Worm (Caenorhabditis elegans) whole organism, young adult: ENCODE results near the gene H04D03.4.

Experiments used
- B0261.1 ChIP-seq: sonication (generic microtip); optimal IDR thresholded peaks from 2 replicates; lab custom pipeline; 2016; ENCODE audit warnings: mild to moderate bottlenecking, missing genetic modification characterization, moderate library complexity, missing compliant biosample characterization
- F10E7.11 ChIP-seq: sonication (generic microtip); optimal IDR thresholded peaks from 2 replicates; lab custom pipeline; 2017; ENCODE audit warnings: mild to moderate bottlenecking, missing genetic modification characterization, moderate library complexity, missing compliant biosample characterization
- F33H1.4 ChIP-seq: fragments of 200-800 bp; sonication (Bioruptor generic); IDR thresholded peaks from 2 replicates; pipeline ENCODE4 v1.3.6; 2022; ENCODE audit warnings: missing genetic modification reagents, missing genetic modification characterization, missing compliant biosample characterization
- F37B4.10 ChIP-seq: fragments of 200-800 bp; sonication (Bioruptor generic); IDR thresholded peaks from 2 replicates; pipeline ENCODE4 v1.3.6; 2022; ENCODE audit warnings: missing genetic modification characterization, missing compliant biosample characterization
- F52B5.7 ChIP-seq: sonication (generic microtip); optimal IDR thresholded peaks from 2 replicates; lab custom pipeline; 2016; ENCODE audit warnings: mild to moderate bottlenecking, missing genetic modification characterization, missing compliant biosample characterization
- T26A5.8 ChIP-seq: sonication (generic microtip); optimal IDR thresholded peaks from 2 replicates; lab custom pipeline; 2016; ENCODE audit warnings: missing genetic modification characterization, missing compliant biosample characterization
- Y53G8AR.9 ChIP-seq: fragments of 200-800 bp; sonication (Bioruptor generic); conservative IDR thresholded peaks from 2 replicates; pipeline ENCODE4 v1.3.6; 2022; ENCODE audit warnings: missing genetic modification reagents, missing genetic modification characterization, missing compliant biosample characterization
- Y56A3A.18 ChIP-seq: fragments of 200-800 bp; sonication (Bioruptor generic); IDR thresholded peaks from 2 replicates; pipeline ENCODE4 v1.3.6; 2022; ENCODE audit warnings: missing genetic modification reagents, missing genetic modification characterization, missing compliant biosample characterization
- Y67H2A.10 ChIP-seq: fragments of 200-800 bp; sonication (Bioruptor generic); conservative IDR thresholded peaks from 2 replicates; pipeline ENCODE4 v1.3.6; 2022; ENCODE audit warnings: missing genetic modification reagents, missing genetic modification characterization, missing compliant biosample characterization
- Y95B8A.8 ChIP-seq: fragments of 200-800 bp; sonication (Bioruptor generic); IDR thresholded peaks from 2 replicates; pipeline ENCODE4 v1.3.6; 2022; ENCODE audit warnings: missing genetic modification reagents, missing genetic modification characterization, missing compliant biosample characterization
- ama-1 ChIP-seq, 3 experiments: fragments of 150-350 bp in 1 of 3; sonication (generic microtip) in 2 of 3; optimal IDR thresholded peaks; 2 replicates each; lab custom pipeline; 2014 to 2018; ENCODE audit warnings: missing biosample characterization in 2 of 3, missing genetic modification characterization in 2 of 3, missing genetic modification reagents in 2 of 3
- aptf-2 ChIP-seq: fragments of 200-800 bp; sonication (Bioruptor generic); conservative IDR thresholded peaks from 2 replicates; pipeline ENCODE4 v1.3.6; 2022; ENCODE audit warnings: missing genetic modification reagents, missing genetic modification characterization, missing compliant biosample characterization
- athp-1 ChIP-seq: sonication (generic microtip); optimal IDR thresholded peaks from 2 replicates; lab custom pipeline; 2017; ENCODE audit warnings: mild to moderate bottlenecking, missing genetic modification characterization, missing compliant biosample characterization
- attf-5 ChIP-seq: fragments of 200-800 bp; sonication (Bioruptor generic); optimal IDR thresholded peaks from 2 replicates; lab custom pipeline; 2018; ENCODE audit warnings: mild to moderate bottlenecking, missing genetic modification characterization, missing compliant biosample characterization
- attf-6 ChIP-seq: fragments of 200-800 bp; sonication (Bioruptor generic); IDR thresholded peaks from 2 replicates; pipeline ENCODE4 v1.3.6; 2022; ENCODE audit warnings: missing genetic modification reagents, missing genetic modification characterization, missing compliant biosample characterization
- bed-1 ChIP-seq: fragments of 200-800 bp; sonication (Bioruptor generic); IDR thresholded peaks from 2 replicates; pipeline ENCODE4 v1.3.6; 2022; ENCODE audit warnings: missing genetic modification reagents, missing genetic modification characterization, missing compliant biosample characterization
- cebp-1 ChIP-seq, 2 experiments: fragments of 200-800 bp in 1 of 2; sonication (Bioruptor generic) in 1 of 2; sonication (generic microtip) in 1 of 2; IDR thresholded peaks in 1 of 2; optimal IDR thresholded peaks in 1 of 2; 2 replicates each; pipeline versions ENCODE4 v1.3.6 to Lab custom; 2017 to 2022; ENCODE audit warnings: missing compliant biosample characterization in 2 of 2, missing genetic modification characterization in 2 of 2, mild to moderate bottlenecking in 1 of 2, missing genetic modification reagents in 1 of 2, moderate library complexity in 1 of 2
- ceh-40 ChIP-seq: fragments of 200-800 bp; sonication (Bioruptor generic); IDR thresholded peaks from 2 replicates; pipeline ENCODE4 v1.3.6; 2022; ENCODE audit warnings: missing genetic modification characterization, missing compliant biosample characterization
- chd-7 ChIP-seq: sonication (generic microtip); optimal IDR thresholded peaks from 2 replicates; lab custom pipeline; 2016; ENCODE audit warnings: mild to moderate bottlenecking, missing genetic modification characterization, moderate library complexity, missing compliant biosample characterization
- die-1 ChIP-seq: sonication (generic microtip); optimal IDR thresholded peaks from 2 replicates; lab custom pipeline; 2016; ENCODE audit warnings: missing genotype, mild to moderate bottlenecking, missing genetic modification characterization, missing compliant biosample characterization
- dox-1 ChIP-seq: fragments of 200-800 bp; sonication (Bioruptor generic); IDR thresholded peaks from 2 replicates; pipeline ENCODE4 v1.3.6; 2022; ENCODE audit warnings: missing genetic modification reagents, missing genetic modification characterization, missing compliant biosample characterization
- efl-1 ChIP-seq: fragments of 150-350 bp; optimal IDR thresholded peaks from 2 replicates; lab custom pipeline; 2014; ENCODE audit warnings: missing biosample characterization, missing genetic modification reagents, missing genetic modification characterization
- egl-44 ChIP-seq: fragments of 200-800 bp; sonication (Bioruptor generic); IDR thresholded peaks from 2 replicates; pipeline ENCODE4 v1.3.6; 2022; ENCODE audit warnings: missing genetic modification reagents, missing genetic modification characterization, missing compliant biosample characterization
- gei-17 ChIP-seq: fragments of 200-800 bp; sonication (Bioruptor generic); optimal IDR thresholded peaks from 2 replicates; lab custom pipeline; 2018; ENCODE audit warnings: mild to moderate bottlenecking, missing genetic modification characterization, missing compliant biosample characterization
- hlh-12 ChIP-seq: sonication (generic microtip); optimal IDR thresholded peaks from 2 replicates; lab custom pipeline; 2016; ENCODE audit warnings: missing genetic modification characterization, missing compliant biosample characterization
- hlh-26 ChIP-seq: fragments of 200-800 bp; sonication (Bioruptor generic); conservative IDR thresholded peaks from 2 replicates; pipeline ENCODE4 v1.3.6; 2022; ENCODE audit warnings: missing genetic modification reagents, missing genetic modification characterization, missing compliant biosample characterization
- hsf-1 ChIP-seq: fragments of 200-800 bp; sonication (Bioruptor generic); IDR thresholded peaks from 2 replicates; pipeline ENCODE4 v1.3.6; 2022; ENCODE audit warnings: missing genetic modification reagents, missing genetic modification characterization, missing compliant biosample characterization
- let-607 ChIP-seq, 2 experiments: fragments of 200-800 bp in 1 of 2; sonication (Bioruptor generic) in 1 of 2; sonication (generic microtip) in 1 of 2; optimal IDR thresholded peaks; 2 replicates each; lab custom pipeline; 2016 to 2018; ENCODE audit warnings: mild to moderate bottlenecking in 2 of 2, missing compliant biosample characterization in 2 of 2, missing genetic modification characterization in 2 of 2, moderate library complexity in 2 of 2, missing genotype in 1 of 2
- lin-35 ChIP-seq, 3 experiments: fragments of 150-350 bp in 2 of 3; sonication (generic microtip) in 1 of 3; optimal IDR thresholded peaks; 2 replicates each; lab custom pipeline; 2014 to 2018; ENCODE audit warnings: missing biosample characterization in 3 of 3, missing genetic modification characterization in 3 of 3, missing genetic modification reagents in 3 of 3
- lsl-1 ChIP-seq: fragments of 200-800 bp; sonication (Bioruptor generic); optimal IDR thresholded peaks from 2 replicates; lab custom pipeline; 2018; ENCODE audit warnings: mild to moderate bottlenecking, missing genetic modification characterization, moderate library complexity, missing compliant biosample characterization
- lsy-27 ChIP-seq: sonication (generic microtip); optimal IDR thresholded peaks from 2 replicates; lab custom pipeline; 2017; ENCODE audit warnings: missing genetic modification characterization, mild to moderate bottlenecking, missing compliant biosample characterization, antibody characterized with exemption, missing genotype, borderline replicate concordance; ENCODE audit not compliant: insufficient read depth
- madf-10 ChIP-seq: sonication (generic microtip); optimal IDR thresholded peaks from 2 replicates; lab custom pipeline; 2016; ENCODE audit warnings: mild to moderate bottlenecking, missing genetic modification characterization, missing compliant biosample characterization
- madf-3 ChIP-seq: fragments of 200-800 bp; sonication (Bioruptor generic); IDR thresholded peaks from 2 replicates; pipeline ENCODE4 v1.3.6; 2022; ENCODE audit warnings: missing genetic modification reagents, missing genetic modification characterization, missing compliant biosample characterization
- madf-8 ChIP-seq: fragments of 200-800 bp; sonication (Bioruptor generic); conservative IDR thresholded peaks from 2 replicates; pipeline ENCODE4 v1.3.6; 2022; ENCODE audit warnings: missing genetic modification reagents, missing genetic modification characterization, missing compliant biosample characterization
- mcd-1 ChIP-seq: fragments of 200-800 bp; sonication (Bioruptor generic); IDR thresholded peaks from 2 replicates; pipeline ENCODE4 v1.3.6; 2022; ENCODE audit warnings: missing genetic modification reagents, missing genetic modification characterization, missing compliant biosample characterization
- mxl-1 ChIP-seq: sonication (generic microtip); optimal IDR thresholded peaks from 2 replicates; lab custom pipeline; 2016; ENCODE audit warnings: missing genetic modification characterization, missing compliant biosample characterization
- nfyb-1 ChIP-seq: fragments of 200-800 bp; sonication (Bioruptor generic); IDR thresholded peaks from 2 replicates; pipeline ENCODE4 v1.3.6; 2022; ENCODE audit warnings: missing genetic modification reagents, missing genetic modification characterization, missing compliant biosample characterization
- nhr-179 ChIP-seq: sonication (generic microtip); optimal IDR thresholded peaks from 2 replicates; lab custom pipeline; 2016; ENCODE audit warnings: mild to moderate bottlenecking, missing genetic modification characterization, missing compliant biosample characterization
- nhr-80 ChIP-seq: sonication (generic microtip); optimal IDR thresholded peaks from 2 replicates; lab custom pipeline; 2016; ENCODE audit warnings: missing genetic modification characterization, missing compliant biosample characterization
- sdz-38 ChIP-seq: sonication (generic microtip); optimal IDR thresholded peaks from 2 replicates; lab custom pipeline; 2016; ENCODE audit warnings: missing genotype, missing genetic modification characterization, missing compliant biosample characterization
- snpc-1.1 ChIP-seq: sonication (generic microtip); optimal IDR thresholded peaks from 2 replicates; lab custom pipeline; 2017; ENCODE audit warnings: missing genetic modification characterization, mild to moderate bottlenecking, missing compliant biosample characterization, antibody characterized with exemption, moderate library complexity, missing genotype, missing genetic modification reagents; ENCODE audit not compliant: insufficient read depth
- snpc-1.3 ChIP-seq: sonication (generic microtip); optimal IDR thresholded peaks from 2 replicates; lab custom pipeline; 2017; ENCODE audit warnings: missing genetic modification characterization, mild to moderate bottlenecking, missing compliant biosample characterization, antibody characterized with exemption, moderate library complexity, missing genotype, missing genetic modification reagents; ENCODE audit not compliant: insufficient read depth
- snpc-4 ChIP-seq, 5 experiments: fragments of 150-350 bp in 1 of 5; sonication (generic microtip) in 4 of 5; optimal IDR thresholded peaks; 2 replicates each; lab custom pipeline; 2014 to 2018; ENCODE audit warnings: missing genetic modification characterization in 5 of 5, missing biosample characterization in 3 of 5, antibody characterized with exemption in 2 of 5, mild to moderate bottlenecking in 2 of 5, missing compliant biosample characterization in 2 of 5, missing genotype in 2 of 5, moderate library complexity in 2 of 5, missing genetic modification reagents in 1 of 5
- tbp1 ChIP-seq: fragments of 200-800 bp; sonication (Bioruptor generic); optimal IDR thresholded peaks from 2 replicates; lab custom pipeline; 2018; ENCODE audit warnings: mild to moderate bottlenecking, missing genetic modification characterization, missing compliant biosample characterization
- zim-3 ChIP-seq: sonication (generic microtip); optimal IDR thresholded peaks from 2 replicates; lab custom pipeline; 2017; ENCODE audit warnings: mild to moderate bottlenecking, missing genetic modification characterization, moderate library complexity, missing compliant biosample characterization
- ztf-3 ChIP-seq: fragments of 200-800 bp; sonication (Bioruptor generic); optimal IDR thresholded peaks from 2 replicates; lab custom pipeline; 2018; ENCODE audit warnings: mild to moderate bottlenecking, missing genetic modification characterization, missing compliant biosample characterization

Gene H04D03.4

DNA sequence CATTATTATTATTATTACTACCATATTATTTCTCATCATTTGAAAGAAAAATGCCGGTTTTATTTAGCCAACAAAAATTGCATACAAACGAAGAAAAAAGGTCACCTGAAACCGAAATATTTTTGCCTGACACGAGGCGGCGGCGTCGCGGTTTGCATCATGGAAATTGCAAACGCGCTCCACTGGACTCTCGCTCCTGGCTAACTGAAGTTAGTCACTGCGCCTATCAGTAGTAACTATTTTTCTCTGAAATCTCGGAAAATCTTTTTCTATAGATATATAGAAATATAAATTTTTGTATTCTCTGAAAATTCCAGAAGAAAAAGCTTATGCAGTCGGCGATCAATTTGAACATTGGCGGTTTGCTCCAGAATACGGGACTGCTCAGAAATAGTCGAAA, 35.1 kb downstream of the H04D03.4 start, which contains the start of gene ymel-1 (continued):
- TF ChIP-seq nhr-80 (tag; lab: Kevin White, UChicago) (peak; percentile 28), chd-7 (no peak), sdz-38 (no peak), dox-1 (GFP tag; lab: Robert Waterston, UW) (no peak), athp-1 (tag; lab: Kevin White, UChicago) (peak; percentile 48), F52B5.7 (tag; lab: Kevin White, UChicago) (peak; percentile 39), B0261.1 (tag; lab: Kevin White, UChicago) (no peak), ztf-3 (GFP tag; lab: Kevin White, UChicago) (no peak), madf-8 (no peak), aptf-2 (0 out of 2 replicates have a peak, but pooled peaks have one; percentile 27), Y67H2A.10 (GFP tag; lab: Robert Waterston, UW) (no peak), mxl-1 (tag; lab: Kevin White, UChicago) (no peak), Y56A3A.18 (GFP tag; lab: Robert Waterston, UW) (no peak), F37B4.10 (no peak), F10E7.11 (tag; lab: Kevin White, UChicago) (no peak), ama-1 (optimal IDR thresholded peaks at IDR 0.05; lab: Kevin White, UChicago) (peak; percentile 41), ama-1 (GFP tag; optimal IDR thresholded peaks at IDR 0.05; lab: Kevin White, UChicago) (no peak), lin-35 (GFP tag; optimal IDR thresholded peaks at IDR 0.05; lab: Kevin White, UChicago) (peak in 1 of 3 experiments; percentile 42), T26A5.8 (tag; lab: Kevin White, UChicago) (no peak), madf-10 (tag; lab: Kevin White, UChicago) (peak; percentile 7), efl-1 (GFP tag; lab: Kevin White, UChicago) (no peak), tbp1 (GFP tag; lab: Kevin White, UChicago) (peak; percentile 4), let-607 (tag; optimal IDR thresholded peaks at IDR 0.05; lab: Kevin White, UChicago) (peak in 1 of 2 experiments; percentile 40), Y95B8A.8 (GFP tag; lab: Robert Waterston, UW) (no peak), lsy-27 (tag; lab: Kevin White, UChicago) (no peak), ceh-40 (GFP tag; lab: Robert Waterston, UW) (no peak), cebp-1 (GFP tag; IDR thresholded peaks at IDR 0.05; lab: Robert Waterston, UW) (no peak), cebp-1 (tag; optimal IDR thresholded peaks at IDR 0.05; lab: Kevin White, UChicago) (peak; percentile 55), gei-17 (no peak), F33H1.4 (GFP tag; lab: Robert Waterston, UW) (0 out of 2 replicates have a peak, but pooled peaks have one; percentile 9), nhr-179 (tag; lab: Kevin White, UChicago) (no peak)

DNA sequence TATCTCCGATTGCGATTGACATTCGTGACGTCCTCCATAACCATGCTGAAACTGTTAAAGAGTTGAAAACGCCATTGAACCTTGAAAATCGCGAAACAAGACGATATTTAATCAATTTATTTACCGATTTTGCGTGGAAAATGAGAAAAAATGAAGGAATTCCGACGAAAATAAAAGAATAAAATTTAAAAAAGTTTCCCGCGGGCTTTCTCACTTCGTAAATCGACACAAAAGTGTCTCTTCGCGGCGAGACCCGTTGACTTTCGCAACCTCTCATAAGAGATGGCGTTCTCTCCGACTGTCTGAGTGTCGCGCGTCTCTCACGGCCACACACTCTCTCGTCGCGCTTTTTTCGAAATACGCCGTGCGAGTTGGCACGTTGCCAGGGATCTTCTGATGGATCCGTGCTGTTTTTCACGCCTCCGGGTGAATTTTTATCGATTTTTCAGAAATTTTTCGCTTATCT, 43.7 kb downstream of the H04D03.4 start, which contains the start of gene hat-1:
TSS of gene hat-1 (minus strand) at position 51 of the 466 bp plus-strand sequence.
- peak; percentile 49 for TF ChIP-seq snpc-1.1 (tag; lab: Kevin White, UChicago)
- TF ChIP-seq snpc-1.3 (tag; lab: Kevin White, UChicago) = peak; percentile 82
- peak; percentile 4 for TF ChIP-seq B0261.1 (tag; lab: Kevin White, UChicago)
- TF ChIP-seq snpc-4 (GFP tag; optimal IDR thresholded peaks at IDR 0.05; lab: Kevin White, UChicago) = peak; percentile 56
- peak in 3 of 4 experiments; percentile 79 to 86 (median 80) for TF ChIP-seq snpc-4 (tag; optimal IDR thresholded peaks at IDR 0.05; lab: Kevin White, UChicago)
- TF ChIP-seq madf-3 (GFP tag; lab: Robert Waterston, UW) = peak; percentile 93
- TF ChIP-seq Y53G8AR.9 (GFP tag; lab: Robert Waterston, UW) = peak; percentile 96
- no peak for TF ChIP-seq sdz-38
- peak; percentile 84 for TF ChIP-seq hsf-1
- peak; percentile 97 for TF ChIP-seq nfyb-1
- peak; percentile 53; the same call in 1 of the 2 replicates for TF ChIP-seq egl-44 (GFP tag; lab: Robert Waterston, UW)
- TF ChIP-seq hlh-12 (tag; lab: Kevin White, UChicago) = no peak
- peak; percentile 97 for TF ChIP-seq mcd-1
- TF ChIP-seq hlh-26 (GFP tag; lab: Robert Waterston, UW) = no peak
- peak; percentile 83 for TF ChIP-seq attf-6 (GFP tag; lab: Robert Waterston, UW)
- TF ChIP-seq attf-5 = peak; percentile 99
- TF ChIP-seq zim-3 = peak; percentile 16
- TF ChIP-seq die-1 = no peak
- no peak for TF ChIP-seq bed-1 (GFP tag; lab: Robert Waterston, UW)
- peak; percentile 90 for TF ChIP-seq lsl-1 (GFP tag; lab: Kevin White, UChicago)
